Worm (Caenorhabditis elegans) whole organism, late embryonic: ENCODE data around the gene grl-4.

ENCODE experiments used
- F13H6.1 ChIP-seq: sonication (generic microtip); optimal IDR thresholded peaks from 2 replicates; lab custom pipeline; 2016; ENCODE audit warnings: missing genetic modification characterization, missing compliant biosample characterization
- eyg-1 ChIP-seq: sonication (generic microtip); optimal IDR thresholded peaks from 2 replicates; lab custom pipeline; 2016; ENCODE audit warnings: missing genotype, missing genetic modification characterization, missing compliant biosample characterization
- fkh-10 ChIP-seq: fragments of 150-350 bp; optimal IDR thresholded peaks from 2 replicates; lab custom pipeline; 2014; ENCODE audit warnings: missing biosample characterization, missing genetic modification reagents, missing genetic modification characterization
- madf-2 ChIP-seq: sonication (generic microtip); optimal IDR thresholded peaks from 2 replicates; lab custom pipeline; 2017; ENCODE audit warnings: missing genetic modification characterization, missing compliant biosample characterization
- pha-4 ChIP-seq: fragments of 150-350 bp; optimal IDR thresholded peaks from 2 replicates; lab custom pipeline; 2018; ENCODE audit warnings: missing biosample characterization, missing genetic modification reagents, missing genetic modification characterization
- syd-9 ChIP-seq: sonication (generic microtip); optimal IDR thresholded peaks from 2 replicates; lab custom pipeline; 2016; ENCODE audit warnings: mild to moderate bottlenecking, missing genetic modification characterization, moderate library complexity, missing compliant biosample characterization

- TF ChIP-seq syd-9 (tag; lab: Kevin White, UChicago) (no peak), fkh-10 (GFP tag; lab: Kevin White, UChicago) (no peak), eyg-1 (no peak), F13H6.1 (tag; lab: Kevin White, UChicago) (no peak), madf-2 (no peak), pha-4 (tag; lab: Kevin White, UChicago) (no peak)
Observed at ce11 chrIV:7332695-7333094, 22.1 kb upstream of the grl-4 start, which contains the start of gene ocr-4.
